Worm (Caenorhabditis elegans) whole organism, L4 larva: Measurements from ENCODE around the gene E02H1.1.

Experiments
- D1046.2 ChIP-seq: fragments of 200-800 bp; sonication (Bioruptor generic); IDR thresholded peaks from 2 replicates; pipeline ENCODE4 v1.3.6; 2022; ENCODE audit warnings: missing genetic modification characterization, missing compliant biosample characterization
- F26F4.8 ChIP-seq: fragments of 200-800 bp; sonication (Bioruptor generic); conservative IDR thresholded peaks from 2 replicates; pipeline ENCODE4 v1.3.6; 2022; ENCODE audit warnings: missing genetic modification characterization, missing compliant biosample characterization
- F37D6.2 ChIP-seq: sonication (generic microtip); optimal IDR thresholded peaks from 2 replicates; lab custom pipeline; 2016; ENCODE audit warnings: mild to moderate bottlenecking, missing genetic modification characterization, missing compliant biosample characterization
- F49E8.2 ChIP-seq: sonication (generic microtip); optimal IDR thresholded peaks from 2 replicates; lab custom pipeline; 2016; ENCODE audit warnings: missing compliant biosample characterization, mild to moderate bottlenecking, missing genetic modification characterization, borderline replicate concordance
- T20F7.1 ChIP-seq: fragments of 200-800 bp; sonication (Bioruptor generic); optimal IDR thresholded peaks from 2 replicates; lab custom pipeline; 2018; ENCODE audit warnings: mild to moderate bottlenecking, missing genetic modification characterization, missing compliant biosample characterization
- Y105C5A.15 ChIP-seq: fragments of 200-800 bp; sonication (Bioruptor generic); IDR thresholded peaks from 2 replicates; pipeline ENCODE4 v1.3.6; 2022; ENCODE audit warnings: missing genetic modification characterization, missing compliant biosample characterization
- ZK337.2 ChIP-seq: fragments of 200-800 bp; sonication (Bioruptor generic); IDR thresholded peaks from 2 replicates; pipeline ENCODE4 v1.3.6; 2022; ENCODE audit warnings: missing genetic modification reagents, missing genetic modification characterization, missing compliant biosample characterization
- aha-1 ChIP-seq: fragments of 150-350 bp; peaks from one replicate; lab custom pipeline; 2014; ENCODE audit warnings: missing biosample characterization, missing genetic modification characterization
- aly-2 ChIP-seq: sonication (generic microtip); optimal IDR thresholded peaks from 2 replicates; lab custom pipeline; 2018; ENCODE audit warnings: missing biosample characterization, missing genetic modification characterization
- ceh-20 ChIP-seq: fragments of 200-800 bp; sonication (Bioruptor generic); IDR thresholded peaks from 2 replicates; pipeline ENCODE4 v1.3.6; 2022; ENCODE audit warnings: missing genetic modification reagents, missing genetic modification characterization, missing compliant biosample characterization
- ceh-32 ChIP-seq: sonication (generic microtip); optimal IDR thresholded peaks from 2 replicates; lab custom pipeline; 2016; ENCODE audit warnings: mild to moderate bottlenecking, missing genetic modification characterization, missing compliant biosample characterization; ENCODE audit not compliant: poor library complexity
- ceh-44 ChIP-seq: fragments of 200-800 bp; sonication (Bioruptor generic); IDR thresholded peaks from 2 replicates; pipeline ENCODE4 v1.3.6; 2022; ENCODE audit warnings: missing genetic modification reagents, missing genetic modification characterization, missing compliant biosample characterization
- ceh-82 ChIP-seq: sonication (generic microtip); optimal IDR thresholded peaks from 2 replicates; lab custom pipeline; 2017; ENCODE audit warnings: missing biosample characterization, missing genetic modification characterization
- ces-1 ChIP-seq: fragments of 150-350 bp; sonication (generic microtip); optimal IDR thresholded peaks from 4 replicates; lab custom pipeline; 2014; ENCODE audit warnings: missing biosample characterization, missing genetic modification reagents, missing genetic modification characterization
- daf-12 ChIP-seq: fragments of 150-350 bp; optimal IDR thresholded peaks from 2 replicates; lab custom pipeline; 2014; ENCODE audit warnings: missing biosample characterization, missing genetic modification reagents, missing genetic modification characterization
- daf-16 ChIP-seq, 3 experiments: sonication (generic microtip); optimal IDR thresholded peaks; 2 replicates each; lab custom pipeline; 2016 to 2017; ENCODE audit warnings: missing genetic modification characterization in 3 of 3, missing genetic modification reagents in 3 of 3, mild to moderate bottlenecking in 2 of 3, missing compliant biosample characterization in 2 of 3, missing biosample characterization in 1 of 3, moderate library complexity in 1 of 3
- daf-19 ChIP-seq: fragments of 200-800 bp; sonication (Bioruptor generic); conservative IDR thresholded peaks from 2 replicates; pipeline ENCODE4 v1.3.6; 2022; ENCODE audit warnings: missing genetic modification characterization, missing compliant biosample characterization
- daf-8 ChIP-seq: fragments of 200-800 bp; sonication (Bioruptor generic); IDR thresholded peaks from 2 replicates; pipeline ENCODE4 v1.3.6; 2022; ENCODE audit warnings: missing genetic modification characterization, missing compliant biosample characterization
- dmd-6 ChIP-seq: fragments of 200-800 bp; sonication (Bioruptor generic); IDR thresholded peaks from 2 replicates; pipeline ENCODE4 v1.3.6; 2022; ENCODE audit warnings: missing genetic modification reagents, missing genetic modification characterization, missing compliant biosample characterization
- dmd-8 ChIP-seq: fragments of 200-800 bp; sonication (Bioruptor generic); IDR thresholded peaks from 2 replicates; pipeline ENCODE4 v1.3.6; 2022; ENCODE audit warnings: missing genetic modification characterization, missing compliant biosample characterization
- dmd-9 ChIP-seq: fragments of 200-800 bp; sonication (Bioruptor generic); IDR thresholded peaks from 2 replicates; pipeline ENCODE4 v1.3.6; 2022; ENCODE audit warnings: missing genetic modification reagents, missing genetic modification characterization, missing compliant biosample characterization
- dve-1 ChIP-seq: sonication (generic microtip); optimal IDR thresholded peaks from 2 replicates; lab custom pipeline; 2017; ENCODE audit warnings: antibody characterized with exemption, mild to moderate bottlenecking, missing genetic modification characterization, missing compliant biosample characterization; ENCODE audit not compliant: insufficient read depth
- fkh-10 ChIP-seq: fragments of 150-350 bp; optimal IDR thresholded peaks from 2 replicates; lab custom pipeline; 2014; ENCODE audit warnings: missing biosample characterization, missing genetic modification reagents, missing genetic modification characterization
- gei-8 ChIP-seq: fragments of 200-800 bp; sonication (Bioruptor generic); optimal IDR thresholded peaks from 2 replicates; lab custom pipeline; 2018; ENCODE audit warnings: mild to moderate bottlenecking, missing genetic modification characterization, missing compliant biosample characterization
- hif-1 ChIP-seq, 2 experiments: sonication (generic microtip); optimal IDR thresholded peaks; 2 replicates each; lab custom pipeline; 2016 to 2017; ENCODE audit warnings: missing compliant biosample characterization in 2 of 2, missing genetic modification characterization in 2 of 2, missing genetic modification reagents in 2 of 2, missing genotype in 2 of 2, mild to moderate bottlenecking in 1 of 2
- hlh-11 ChIP-seq: fragments of 200-800 bp; sonication (Bioruptor generic); optimal IDR thresholded peaks from 2 replicates; lab custom pipeline; 2018; ENCODE audit warnings: mild to moderate bottlenecking, missing genetic modification characterization, missing compliant biosample characterization
- hlh-30 ChIP-seq: sonication (generic microtip); optimal IDR thresholded peaks from 2 replicates; lab custom pipeline; 2017; ENCODE audit warnings: antibody characterized with exemption, mild to moderate bottlenecking, missing genetic modification characterization, missing compliant biosample characterization; ENCODE audit not compliant: insufficient read depth
- jun-1 ChIP-seq: fragments of 150-350 bp; optimal IDR thresholded peaks from 2 replicates; lab custom pipeline; 2014; ENCODE audit warnings: missing biosample characterization, missing genetic modification reagents, missing genetic modification characterization
- lim-7 ChIP-seq: fragments of 200-800 bp; sonication (Bioruptor generic); IDR thresholded peaks from 2 replicates; pipeline ENCODE4 v1.3.6; 2022; ENCODE audit warnings: missing genetic modification characterization, missing compliant biosample characterization
- lin-15B ChIP-seq: fragments of 150-350 bp; sonication (generic microtip); optimal IDR thresholded peaks from 3 replicates; lab custom pipeline; 2014; ENCODE audit warnings: missing biosample characterization, missing genetic modification characterization
- lin-29 ChIP-seq: fragments of 200-800 bp; sonication (Bioruptor generic); IDR thresholded peaks from 2 replicates; pipeline ENCODE4 v1.3.6; 2022; ENCODE audit warnings: missing genetic modification reagents, missing genetic modification characterization, missing compliant biosample characterization
- madf-5 ChIP-seq, 2 experiments: fragments of 200-800 bp; sonication (Bioruptor generic); IDR thresholded peaks; 2 replicates each; pipeline ENCODE4 v1.3.6; 2022; ENCODE audit warnings: missing compliant biosample characterization in 2 of 2, missing genetic modification characterization in 2 of 2
- madf-9 ChIP-seq: fragments of 200-800 bp; sonication (Bioruptor generic); conservative IDR thresholded peaks from 2 replicates; pipeline ENCODE4 v1.3.6; 2022; ENCODE audit warnings: missing genetic modification reagents, missing genetic modification characterization, missing compliant biosample characterization
- mdl-1 ChIP-seq, 2 experiments: fragments of 150-350 bp in 1 of 2; sonication (generic microtip) in 1 of 2; optimal IDR thresholded peaks; 2 replicates each; lab custom pipeline; 2014 to 2017; ENCODE audit warnings: missing biosample characterization in 2 of 2, missing genetic modification characterization in 2 of 2
- mdt-29 ChIP-seq: fragments of 200-800 bp; sonication (Bioruptor generic); IDR thresholded peaks from 2 replicates; pipeline ENCODE4 v1.3.6; 2022; ENCODE audit warnings: missing genetic modification reagents, missing genetic modification characterization, missing compliant biosample characterization
- nhr-237 ChIP-seq: sonication (generic microtip); optimal IDR thresholded peaks from 2 replicates; lab custom pipeline; 2017; ENCODE audit warnings: missing biosample characterization, missing genetic modification characterization
- nhr-25 ChIP-seq: sonication (generic microtip); optimal IDR thresholded peaks from 2 replicates; lab custom pipeline; 2017; ENCODE audit warnings: missing genetic modification characterization, mild to moderate bottlenecking, missing compliant biosample characterization, antibody characterized with exemption, moderate library complexity, borderline replicate concordance; ENCODE audit not compliant: insufficient read depth
- nhr-28 ChIP-seq: fragments of 150-350 bp; optimal IDR thresholded peaks from 2 replicates; lab custom pipeline; 2014; ENCODE audit warnings: missing biosample characterization, missing genetic modification characterization
- nhr-41 ChIP-seq: fragments of 200-800 bp; sonication (Bioruptor generic); IDR thresholded peaks from 2 replicates; pipeline ENCODE4 v1.3.6; 2022; ENCODE audit warnings: missing genetic modification reagents, missing genetic modification characterization, missing compliant biosample characterization
- nhr-6 ChIP-seq: fragments of 150-350 bp; optimal IDR thresholded peaks from 2 replicates; lab custom pipeline; 2014; ENCODE audit warnings: missing biosample characterization, missing genetic modification characterization
- saeg-2 ChIP-seq: fragments of 200-800 bp; sonication (Bioruptor generic); IDR thresholded peaks from 2 replicates; pipeline ENCODE4 v1.3.6; 2022; ENCODE audit warnings: missing genetic modification reagents, missing genetic modification characterization, missing compliant biosample characterization
- set-16 ChIP-seq: fragments of 200-800 bp; sonication (Bioruptor generic); IDR thresholded peaks from 2 replicates; pipeline ENCODE4 v1.3.6; 2022; ENCODE audit warnings: missing genetic modification reagents, missing genetic modification characterization, missing compliant biosample characterization
- skn-1 ChIP-seq: fragments of 150-350 bp; optimal IDR thresholded peaks from 2 replicates; lab custom pipeline; 2014; ENCODE audit warnings: missing biosample characterization, missing genetic modification characterization
- snpc-1.2 ChIP-seq: fragments of 200-800 bp; sonication (Bioruptor generic); IDR thresholded peaks from 2 replicates; pipeline ENCODE4 v1.3.6; 2022; ENCODE audit warnings: missing genetic modification reagents, missing genetic modification characterization, missing compliant biosample characterization
- tra-1 ChIP-seq: fragments of 200-800 bp; sonication (Bioruptor generic); IDR thresholded peaks from 2 replicates; pipeline ENCODE4 v1.3.6; 2022; ENCODE audit warnings: missing genetic modification reagents, missing genetic modification characterization, missing compliant biosample characterization
- unc-39 ChIP-seq: sonication (generic microtip); optimal IDR thresholded peaks from 2 replicates; lab custom pipeline; 2017; ENCODE audit warnings: missing biosample characterization, missing genetic modification characterization
- vab-7 ChIP-seq: fragments of 200-800 bp; sonication (Bioruptor generic); IDR thresholded peaks from 2 replicates; pipeline ENCODE4 v1.3.6; 2022; ENCODE audit warnings: missing genetic modification reagents, missing genetic modification characterization, missing compliant biosample characterization
- zfp-2 ChIP-seq: sonication (generic microtip); optimal IDR thresholded peaks from 2 replicates; lab custom pipeline; 2016; ENCODE audit warnings: mild to moderate bottlenecking, missing genetic modification characterization, missing compliant biosample characterization
- zip-11 ChIP-seq: fragments of 200-800 bp; sonication (Bioruptor generic); IDR thresholded peaks from 2 replicates; pipeline ENCODE4 v1.3.6; 2022; ENCODE audit warnings: missing genetic modification characterization, missing compliant biosample characterization
- zip-2 ChIP-seq: fragments of 150-350 bp; optimal IDR thresholded peaks from 2 replicates; lab custom pipeline; 2014; ENCODE audit warnings: missing biosample characterization, missing genetic modification characterization
- ztf-11 ChIP-seq: fragments of 150-350 bp; optimal IDR thresholded peaks from 2 replicates; lab custom pipeline; 2014; ENCODE audit warnings: missing biosample characterization, missing genetic modification characterization

Gene E02H1.1

ce11 chrII:9603419-9603818 is 12.5 kb upstream of the E02H1.1 start:
- TF ChIP-seq fkh-10 (GFP tag; lab: Kevin White, UChicago) (peak; percentile 30), ceh-44 (GFP tag; lab: Robert Waterston, UW) (no peak), ces-1 (GFP tag; lab: Kevin White, UChicago) (no peak), nhr-25 (tag; lab: Kevin White, UChicago) (peak; percentile 62), dve-1 (tag; lab: Kevin White, UChicago) (peak; percentile 99), D1046.2 (GFP tag; lab: Robert Waterston, UW) (no peak), set-16 (GFP tag; lab: Robert Waterston, UW) (no peak), mdt-29 (GFP tag; lab: Robert Waterston, UW) (peak; percentile 61; the same call in 1 of the 2 replicates), Y105C5A.15 (GFP tag; lab: Robert Waterston, UW) (no peak), ZK337.2 (GFP tag; lab: Robert Waterston, UW) (no peak), daf-16 (GFP tag; optimal IDR thresholded peaks at IDR 0.05; lab: Kevin White, UChicago) (peak; percentile 72 to 82), daf-16 (tag; optimal IDR thresholded peaks at IDR 0.05; lab: Kevin White, UChicago) (peak; percentile 98), hlh-30 (tag; lab: Kevin White, UChicago) (peak; percentile 99), nhr-237 (no peak), madf-5 (GFP tag; IDR thresholded peaks at IDR 0.05; lab: Robert Waterston, UW) (no peak), dmd-8 (GFP tag; lab: Robert Waterston, UW) (no peak), zfp-2 (tag; lab: Kevin White, UChicago) (peak; percentile 38), lin-15B (no peak), mdl-1 (tag; optimal IDR thresholded peaks at IDR 0.05; lab: Kevin White, UChicago) (peak; percentile 99 to 100), lim-7 (GFP tag; lab: Robert Waterston, UW) (no peak), F37D6.2 (tag; lab: Kevin White, UChicago) (peak; percentile 42), jun-1 (peak; percentile 78), F49E8.2 (tag; lab: Kevin White, UChicago) (no peak), nhr-41 (no peak), ceh-20 (peak; percentile 85), saeg-2 (peak; percentile 74; the same call in 1 of the 2 replicates), ztf-11 (tag; lab: Kevin White, UChicago) (no peak), aly-2 (tag; lab: Kevin White, UChicago) (no peak), T20F7.1 (GFP tag; lab: Kevin White, UChicago) (peak; percentile 85), daf-19 (GFP tag; lab: Robert Waterston, UW) (no peak), aha-1 (peak; percentile 98), vab-7 (no peak), snpc-1.2 (GFP tag; lab: Robert Waterston, UW) (no peak), tra-1 (GFP tag; lab: Robert Waterston, UW) (peak; percentile 97), daf-12 (no peak), hlh-11 (tag; lab: Kevin White, UChicago) (peak; percentile 99), zip-11 (no peak), nhr-6 (tag; lab: Kevin White, UChicago) (peak; percentile 98), ceh-82 (tag; lab: Kevin White, UChicago) (no peak), dmd-6 (GFP tag; lab: Robert Waterston, UW) (peak; percentile 100), F26F4.8 (GFP tag; lab: Robert Waterston, UW) (no peak), hif-1 (tag; optimal IDR thresholded peaks at IDR 0.05; lab: Kevin White, UChicago) (peak; percentile 75 to 96), madf-9 (GFP tag; lab: Robert Waterston, UW) (no peak), skn-1 (no peak), zip-2 (tag; lab: Kevin White, UChicago) (peak; percentile 37), daf-8 (GFP tag; lab: Robert Waterston, UW) (no peak), unc-39 (no peak), nhr-28 (tag; lab: Kevin White, UChicago) (peak; percentile 99), dmd-9 (GFP tag; lab: Robert Waterston, UW) (no peak), ceh-32 (no peak), lin-29 (peak; percentile 64; the same call in 1 of the 2 replicates), gei-8 (GFP tag; lab: Kevin White, UChicago) (peak; percentile 91)
